Worm (Caenorhabditis elegans) whole organism, L1 larva: ENCODE data around the gene C33F10.1.

Source experiments
- jun-1 ChIP-seq: fragments of 150-350 bp; optimal IDR thresholded peaks from 2 replicates; lab custom pipeline; 2014; ENCODE audit warnings: missing biosample characterization, missing genetic modification reagents, missing genetic modification characterization
- lsy-2 ChIP-seq, 2 experiments: fragments of 150-350 bp; optimal IDR thresholded peaks; 2 replicates each; lab custom pipeline; 2014; ENCODE audit warnings: missing biosample characterization in 2 of 2, missing genetic modification characterization in 2 of 2
- nhr-90 ChIP-seq: sonication (generic microtip); optimal IDR thresholded peaks from 2 replicates; lab custom pipeline; 2016; ENCODE audit warnings: mild to moderate bottlenecking, missing genetic modification characterization, missing compliant biosample characterization; ENCODE audit not compliant: poor library complexity
- skn-1 ChIP-seq: fragments of 150-350 bp; optimal IDR thresholded peaks from 2 replicates; lab custom pipeline; 2014; ENCODE audit warnings: missing biosample characterization, missing genetic modification characterization
- tbx-2 ChIP-seq: sonication (generic microtip); optimal IDR thresholded peaks from 2 replicates; lab custom pipeline; 2016; ENCODE audit warnings: missing genetic modification characterization, missing compliant biosample characterization
- tlp-1 ChIP-seq: fragments of 150-350 bp; optimal IDR thresholded peaks from 2 replicates; lab custom pipeline; 2014; ENCODE audit warnings: missing biosample characterization, missing genetic modification characterization

DNA sequence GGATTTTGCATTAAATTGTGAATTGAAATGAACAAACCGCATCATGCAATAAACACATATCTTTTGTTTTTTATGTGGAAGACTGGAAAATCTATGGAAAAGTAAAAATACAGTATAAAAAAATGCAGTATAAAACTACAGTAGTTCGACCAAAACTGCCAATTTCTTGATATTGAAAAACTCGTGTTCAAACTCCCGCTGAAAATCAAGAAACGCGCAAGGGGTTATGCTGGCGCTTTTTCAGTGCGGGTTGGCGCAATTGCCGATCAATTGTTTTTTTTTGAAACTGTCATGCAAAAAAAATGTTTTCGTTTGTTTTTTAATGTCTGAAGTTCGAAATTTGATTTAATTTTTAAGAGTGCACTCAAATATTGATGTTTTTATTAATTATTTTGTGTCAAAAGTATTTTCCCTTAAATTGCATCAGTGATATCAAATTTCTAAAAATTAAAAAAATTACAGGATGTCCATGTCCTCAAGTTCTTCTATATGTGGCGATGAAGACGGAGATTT lies 16.8 kb downstream of the C33F10.1 start, which contains the start of gene dnj-9:
- peak; percentile 97 for TF ChIP-seq nhr-90
- TF ChIP-seq tbx-2: peak; percentile 97
- peak; percentile 88 for TF ChIP-seq skn-1 (tag; lab: Kevin White, UChicago)
- peak; percentile 92 for TF ChIP-seq jun-1 (tag; lab: Kevin White, UChicago)
- TF ChIP-seq tlp-1: no peak
- peak; percentile 95 to 96 for TF ChIP-seq lsy-2 (tag; optimal IDR thresholded peaks at IDR 0.05; lab: Kevin White, UChicago)
